Worm (Caenorhabditis elegans) whole organism, early embryonic: ENCODE measurements around the gene T24F1.7.

Experiments
- B0310.2 ChIP-seq: sonication (generic microtip); optimal IDR thresholded peaks from 2 replicates; lab custom pipeline; 2016; ENCODE audit warnings: mild to moderate bottlenecking, missing genetic modification characterization, missing compliant biosample characterization
- F13C5.2 ChIP-seq: sonication (generic microtip); optimal IDR thresholded peaks from 2 replicates; lab custom pipeline; 2017; ENCODE audit warnings: mild to moderate bottlenecking, missing genetic modification characterization, inconsistent platforms, missing compliant biosample characterization
- aly-1 ChIP-seq: sonication (generic microtip); optimal IDR thresholded peaks from 2 replicates; lab custom pipeline; 2016; ENCODE audit warnings: missing genetic modification characterization, missing compliant biosample characterization
- ama-1 ChIP-seq: fragments of 150-350 bp; optimal IDR thresholded peaks from 2 replicates; lab custom pipeline; 2014
- ceh-13 ChIP-seq: fragments of 200-800 bp; sonication (Bioruptor generic); optimal IDR thresholded peaks from 2 replicates; lab custom pipeline; 2018; ENCODE audit warnings: mild to moderate bottlenecking, missing genetic modification characterization, missing compliant biosample characterization
- ceh-36 ChIP-seq: sonication (generic microtip); optimal IDR thresholded peaks from 2 replicates; lab custom pipeline; 2016; ENCODE audit warnings: missing genetic modification characterization, inconsistent platforms, missing compliant biosample characterization
- ets-7 ChIP-seq: sonication (generic microtip); optimal IDR thresholded peaks from 2 replicates; lab custom pipeline; 2016; ENCODE audit warnings: missing genotype, missing genetic modification characterization, missing compliant biosample characterization
- flt-1 ChIP-seq: fragments of 200-800 bp; sonication (Bioruptor generic); IDR thresholded peaks from 2 replicates; pipeline ENCODE4 v1.3.6; 2022; ENCODE audit warnings: missing genetic modification characterization, missing compliant biosample characterization
- hmbx-1 ChIP-seq: sonication (generic microtip); optimal IDR thresholded peaks from 2 replicates; lab custom pipeline; 2016; ENCODE audit warnings: mild to moderate bottlenecking, missing genetic modification characterization, missing compliant biosample characterization
- hmg-4 ChIP-seq: fragments of 200-800 bp; sonication (Bioruptor generic); optimal IDR thresholded peaks from 2 replicates; lab custom pipeline; 2018; ENCODE audit warnings: mild to moderate bottlenecking, missing genetic modification characterization, missing compliant biosample characterization
- hnd-1 ChIP-seq: sonication (generic microtip); optimal IDR thresholded peaks from 2 replicates; lab custom pipeline; 2016; ENCODE audit warnings: missing genetic modification characterization, missing compliant biosample characterization
- pes-1 ChIP-seq: fragments of 200-800 bp; sonication (Bioruptor generic); IDR thresholded peaks from 2 replicates; pipeline ENCODE4 v1.3.6; 2022; ENCODE audit warnings: missing genetic modification reagents, missing genetic modification characterization, missing compliant biosample characterization
- scrt-1 ChIP-seq: fragments of 200-800 bp; sonication (Bioruptor generic); IDR thresholded peaks from 2 replicates; pipeline ENCODE4 v1.3.6; 2022; ENCODE audit warnings: missing genetic modification characterization, missing compliant biosample characterization
- sea-1 ChIP-seq: fragments of 200-800 bp; sonication (Bioruptor generic); conservative IDR thresholded peaks from 2 replicates; pipeline ENCODE4 v1.3.6; 2022; ENCODE audit warnings: missing genetic modification characterization, missing compliant biosample characterization
- tbx-11 ChIP-seq: fragments of 200-800 bp; sonication (Bioruptor generic); IDR thresholded peaks from 2 replicates; pipeline ENCODE4 v1.3.6; 2022; ENCODE audit warnings: missing genetic modification characterization, missing compliant biosample characterization
- tbx-37 ChIP-seq: fragments of 200-800 bp; sonication (Bioruptor generic); conservative IDR thresholded peaks from 2 replicates; pipeline ENCODE4 v1.3.6; 2022; ENCODE audit warnings: missing genetic modification reagents, missing genetic modification characterization, missing compliant biosample characterization
- tra-4 ChIP-seq: sonication (generic microtip); optimal IDR thresholded peaks from 2 replicates; lab custom pipeline; 2017; ENCODE audit warnings: missing genetic modification characterization, missing compliant biosample characterization

The T24F1.7 gene

DNA sequence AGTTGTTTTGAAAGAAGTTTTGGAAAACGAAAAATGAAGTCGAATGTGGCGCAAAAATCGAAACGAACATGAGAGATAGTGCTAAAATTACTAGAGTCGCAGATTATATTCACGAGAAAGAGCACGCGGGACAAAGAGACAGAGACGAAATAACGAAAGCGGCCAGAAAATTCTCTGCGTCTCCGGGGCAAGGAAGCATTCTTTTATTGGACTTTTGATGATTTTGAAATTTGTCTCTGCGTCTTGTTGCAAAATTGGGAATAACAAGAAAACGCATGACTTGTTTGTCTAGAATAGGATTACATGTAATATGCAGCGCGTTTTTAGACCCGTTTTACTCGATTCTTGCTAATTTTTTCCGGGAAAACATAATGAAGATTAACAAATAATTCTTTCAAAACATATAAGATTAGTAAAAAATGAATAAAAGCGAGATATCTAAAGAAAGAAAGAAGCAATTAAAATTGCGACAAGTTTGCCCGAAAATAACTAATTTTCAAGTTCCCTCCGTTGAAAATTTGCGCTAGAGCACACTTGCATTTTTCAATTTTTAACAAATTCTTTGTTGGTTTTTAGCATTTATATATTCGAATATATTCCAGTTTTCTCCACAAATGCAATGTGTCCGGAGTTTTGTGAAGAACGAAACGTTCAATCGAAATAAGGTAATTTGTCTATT is 35.7 kb downstream of the T24F1.7 start, which contains the start of the genes B0491.6 and pigm-1:
Gene B0491.6, minus strand, starts transcription at position 466 of the 679 bp plus-strand sequence.
Gene pigm-1, plus strand, starts transcription at position 568 of the 679 bp plus-strand sequence.
- TF ChIP-seq ceh-36 (no peak), F13C5.2 (tag; lab: Kevin White, UChicago) (peak; percentile 45), ets-7 (tag; lab: Kevin White, UChicago) (no peak)

DNA sequence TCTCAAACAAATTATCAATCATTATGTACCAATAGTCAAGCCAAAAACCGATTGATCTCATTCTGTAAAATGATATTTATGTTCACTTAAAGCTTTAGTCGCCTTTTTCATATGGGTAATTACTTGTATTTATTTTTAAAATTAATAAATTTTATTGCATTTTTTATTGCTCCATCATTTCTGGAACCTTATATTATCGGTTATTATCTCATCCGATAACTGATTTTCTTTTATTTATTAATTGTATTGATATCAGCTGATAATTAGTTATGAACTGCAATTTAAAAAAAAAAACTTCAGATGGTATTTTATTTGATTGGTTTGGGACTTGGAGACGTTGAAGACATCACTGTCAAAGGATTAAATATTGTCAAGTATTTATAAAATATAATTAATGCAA is 37.6 kb downstream of the T24F1.7 start, which contains the start of gene dph-5:
Gene dph-5, plus strand, starts transcription at position 301 of the 400 bp plus-strand sequence.
- TF ChIP-seq flt-1 (GFP tag; lab: Robert Waterston, UW) (no peak), B0310.2 (no peak), tbx-37 (GFP tag; lab: Robert Waterston, UW) (no peak), scrt-1 (GFP tag; lab: Robert Waterston, UW) (no peak), hnd-1 (tag; lab: Kevin White, UChicago) (no peak), sea-1 (GFP tag; lab: Robert Waterston, UW) (no peak), hmg-4 (no peak), ets-7 (tag; lab: Kevin White, UChicago) (no peak), pes-1 (no peak), tra-4 (no peak), ceh-36 (no peak), aly-1 (no peak), ama-1 (lab: Kevin White, UChicago) (no peak), ceh-13 (GFP tag; lab: Kevin White, UChicago) (no peak), tbx-11 (no peak), F13C5.2 (tag; lab: Kevin White, UChicago) (no peak), hmbx-1 (tag; lab: Kevin White, UChicago) (no peak)

DNA sequence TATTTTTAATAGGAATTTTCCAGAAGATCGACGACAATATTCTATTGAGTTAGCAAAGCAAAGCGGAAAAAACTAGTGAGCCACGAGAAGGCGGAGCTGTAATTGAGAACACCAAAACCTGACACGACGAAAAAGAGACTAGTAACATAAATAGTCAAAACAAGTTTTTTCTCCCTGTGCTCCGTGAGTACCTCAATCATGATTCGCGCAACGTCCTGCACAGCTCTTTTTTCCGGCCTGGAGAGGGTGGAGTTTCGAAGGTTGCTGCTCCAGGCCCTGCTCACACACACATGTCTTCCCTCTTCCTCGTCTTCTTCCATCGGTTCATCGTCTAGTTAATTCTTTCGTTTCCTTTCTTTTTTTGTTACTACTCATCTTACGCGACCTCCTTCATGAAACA is 39.3 kb downstream of the T24F1.7 start, which contains the start of gene clh-2:
Gene clh-2, plus strand, starts transcription at position 301 of the 400 bp plus-strand sequence.
- TF ChIP-seq ama-1 (lab: Kevin White, UChicago) (no peak), scrt-1 (GFP tag; lab: Robert Waterston, UW) (no peak), pes-1 (no peak), sea-1 (GFP tag; lab: Robert Waterston, UW) (no peak), hmg-4 (no peak), hmbx-1 (tag; lab: Kevin White, UChicago) (no peak), aly-1 (no peak), ceh-36 (no peak), ets-7 (tag; lab: Kevin White, UChicago) (no peak), tra-4 (no peak), hnd-1 (tag; lab: Kevin White, UChicago) (no peak)

DNA sequence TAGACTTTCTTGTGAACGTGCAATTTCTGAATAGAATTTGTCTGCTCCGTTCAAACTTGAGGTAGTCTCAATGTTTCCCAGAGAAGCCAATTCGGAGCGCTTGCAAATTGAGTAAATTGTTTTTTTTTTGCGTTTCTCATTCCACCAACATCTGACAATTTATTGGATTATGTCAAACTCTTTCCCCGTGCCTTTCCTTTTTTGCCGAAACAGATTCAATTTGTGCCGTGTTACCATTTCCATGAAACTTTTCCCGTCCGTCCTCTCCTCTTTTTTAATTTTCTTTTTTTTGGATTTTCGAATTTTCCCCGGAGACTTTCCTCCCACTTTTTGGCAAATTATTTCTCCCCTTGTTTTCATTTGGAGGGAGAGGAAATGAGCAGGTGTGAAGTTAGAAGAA is 41.1 kb downstream of the T24F1.7 start:
- no peak for TF ChIP-seq tbx-11
- no peak for TF ChIP-seq ama-1 (lab: Kevin White, UChicago)
- no peak for TF ChIP-seq sea-1 (GFP tag; lab: Robert Waterston, UW)
- no peak for TF ChIP-seq ceh-13 (GFP tag; lab: Kevin White, UChicago)
- no peak for TF ChIP-seq ets-7 (tag; lab: Kevin White, UChicago)
- TF ChIP-seq tra-4: no peak
- TF ChIP-seq hnd-1 (tag; lab: Kevin White, UChicago): no peak
- TF ChIP-seq scrt-1 (GFP tag; lab: Robert Waterston, UW): no peak
- TF ChIP-seq flt-1 (GFP tag; lab: Robert Waterston, UW): no peak
- TF ChIP-seq F13C5.2 (tag; lab: Kevin White, UChicago): no peak

DNA sequence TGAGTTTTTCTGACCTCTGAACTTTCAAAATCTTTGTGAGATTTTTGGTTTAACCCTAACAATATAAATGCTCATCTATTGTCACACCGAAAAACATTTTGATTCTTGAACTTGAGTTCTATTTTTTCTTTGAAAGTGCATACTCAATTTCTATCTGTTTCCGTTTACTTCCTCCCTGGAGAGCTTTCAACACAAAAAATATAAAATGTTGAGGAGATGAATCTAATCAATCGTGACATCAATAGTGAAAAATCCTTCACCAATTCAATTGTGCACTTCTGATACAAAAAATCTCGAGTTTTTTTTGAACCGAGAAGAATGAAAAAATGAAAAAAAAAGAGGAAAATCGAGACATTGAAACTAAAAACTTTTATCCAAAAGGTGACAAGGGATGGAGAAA is 49.4 kb downstream of the T24F1.7 start:
- no peak for TF ChIP-seq tbx-37 (GFP tag; lab: Robert Waterston, UW)
- TF ChIP-seq ceh-36: no peak
- TF ChIP-seq hnd-1 (tag; lab: Kevin White, UChicago): no peak
- no peak for TF ChIP-seq flt-1 (GFP tag; lab: Robert Waterston, UW)
- TF ChIP-seq aly-1: no peak
- no peak for TF ChIP-seq pes-1
- TF ChIP-seq scrt-1 (GFP tag; lab: Robert Waterston, UW): no peak
- no peak for TF ChIP-seq ceh-13 (GFP tag; lab: Kevin White, UChicago)
- TF ChIP-seq hmg-4: no peak
- no peak for TF ChIP-seq F13C5.2 (tag; lab: Kevin White, UChicago)
- no peak for TF ChIP-seq hmbx-1 (tag; lab: Kevin White, UChicago)
- no peak for TF ChIP-seq ets-7 (tag; lab: Kevin White, UChicago)
- no peak for TF ChIP-seq B0310.2
- TF ChIP-seq sea-1 (GFP tag; lab: Robert Waterston, UW): no peak
- no peak for TF ChIP-seq tra-4
- TF ChIP-seq ama-1 (lab: Kevin White, UChicago): no peak
- TF ChIP-seq tbx-11: no peak
